Worm (Caenorhabditis elegans) whole organism, young adult: ENCODE results near the gene tpra-1.

Experiments used
- F39B2.1 ChIP-seq: fragments of 200-800 bp; sonication (Bioruptor generic); IDR thresholded peaks from 2 replicates; pipeline ENCODE4 v1.3.6; 2022; ENCODE audit warnings: missing genetic modification reagents, missing genetic modification characterization, missing compliant biosample characterization
- ama-1 ChIP-seq, 3 experiments: fragments of 150-350 bp in 1 of 3; sonication (generic microtip) in 2 of 3; optimal IDR thresholded peaks; 2 replicates each; lab custom pipeline; 2014 to 2018; ENCODE audit warnings: missing biosample characterization in 2 of 3, missing genetic modification characterization in 2 of 3, missing genetic modification reagents in 2 of 3
- him-1 ChIP-seq: sonication (generic microtip); optimal IDR thresholded peaks from 2 replicates; lab custom pipeline; 2016; ENCODE audit warnings: missing genotype, missing genetic modification reagents, missing genetic modification characterization, missing compliant biosample characterization
- hsf-1 ChIP-seq: fragments of 200-800 bp; sonication (Bioruptor generic); IDR thresholded peaks from 2 replicates; pipeline ENCODE4 v1.3.6; 2022; ENCODE audit warnings: missing genetic modification reagents, missing genetic modification characterization, missing compliant biosample characterization
- lir-1 ChIP-seq: fragments of 200-800 bp; sonication (Bioruptor generic); conservative IDR thresholded peaks from 2 replicates; pipeline ENCODE4 v1.3.6; 2022; ENCODE audit warnings: missing genetic modification reagents, missing genetic modification characterization, missing compliant biosample characterization
- mel-28 ChIP-seq: sonication (generic microtip); optimal IDR thresholded peaks from 2 replicates; lab custom pipeline; 2016; ENCODE audit warnings: borderline replicate concordance, mild to moderate bottlenecking, missing genetic modification characterization, missing compliant biosample characterization
- rpc-1 ChIP-seq, 2 experiments: fragments of 150-350 bp in 1 of 2; sonication (generic microtip) in 1 of 2; optimal IDR thresholded peaks; 2 replicates each; lab custom pipeline; 2014 to 2018; ENCODE audit warnings: missing biosample characterization in 1 of 2, missing genetic modification characterization in 1 of 2, missing genetic modification reagents in 1 of 2, missing genotype in 1 of 2
- snpc-4 ChIP-seq, 5 experiments: fragments of 150-350 bp in 1 of 5; sonication (generic microtip) in 4 of 5; optimal IDR thresholded peaks; 2 replicates each; lab custom pipeline; 2014 to 2018; ENCODE audit warnings: missing genetic modification characterization in 5 of 5, missing biosample characterization in 3 of 5, antibody characterized with exemption in 2 of 5, mild to moderate bottlenecking in 2 of 5, missing compliant biosample characterization in 2 of 5, missing genotype in 2 of 5, moderate library complexity in 2 of 5, missing genetic modification reagents in 1 of 5
- ztf-26 ChIP-seq: sonication (generic microtip); optimal IDR thresholded peaks from 2 replicates; lab custom pipeline; 2017; ENCODE audit warnings: missing genetic modification characterization, missing compliant biosample characterization
- ztf-6 ChIP-seq: fragments of 200-800 bp; sonication (Bioruptor generic); IDR thresholded peaks from 2 replicates; pipeline ENCODE4 v1.3.6; 2022; ENCODE audit warnings: missing genetic modification reagents, missing genetic modification characterization, missing compliant biosample characterization

DNA sequence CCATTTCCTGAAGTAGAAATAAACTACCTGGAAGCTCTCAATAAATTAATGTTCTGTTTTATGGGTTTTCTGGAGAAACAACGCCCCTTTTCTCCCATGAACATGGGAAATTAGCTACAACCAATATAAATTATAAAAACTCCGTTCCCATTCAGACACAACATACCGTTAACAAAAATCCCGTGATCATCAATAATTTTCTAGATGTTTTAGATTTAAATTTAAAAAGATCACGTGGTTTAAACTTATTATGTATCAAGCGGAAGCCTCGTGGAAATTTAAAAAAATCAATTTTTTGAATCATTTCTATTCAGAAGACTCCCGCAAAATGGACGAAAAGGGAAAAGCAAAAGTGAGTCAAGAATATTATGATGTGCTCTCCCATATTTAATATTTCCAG lies 9.6 kb downstream of the tpra-1 start, which contains the start of gene C53B4.2:
- no peak for TF ChIP-seq F39B2.1 (GFP tag; lab: Robert Waterston, UW)
- TF ChIP-seq ztf-26 (tag; lab: Kevin White, UChicago): no peak
- TF ChIP-seq snpc-4 (GFP tag; optimal IDR thresholded peaks at IDR 0.05; lab: Kevin White, UChicago): no peak
- TF ChIP-seq snpc-4 (tag; optimal IDR thresholded peaks at IDR 0.05; lab: Kevin White, UChicago): no peak
- TF ChIP-seq him-1 (tag; lab: Kevin White, UChicago): no peak
- no peak for TF ChIP-seq ama-1 (optimal IDR thresholded peaks at IDR 0.05; lab: Kevin White, UChicago)
- no peak for TF ChIP-seq ama-1 (GFP tag; optimal IDR thresholded peaks at IDR 0.05; lab: Kevin White, UChicago)
- TF ChIP-seq ztf-6 (GFP tag; lab: Robert Waterston, UW): no peak
- no peak for TF ChIP-seq mel-28
- TF ChIP-seq hsf-1: no peak
- no peak for TF ChIP-seq rpc-1 (optimal IDR thresholded peaks at IDR 0.05; lab: Kevin White, UChicago)
- no peak for TF ChIP-seq rpc-1 (tag; optimal IDR thresholded peaks at IDR 0.05; lab: Kevin White, UChicago)
- TF ChIP-seq lir-1 (GFP tag; lab: Robert Waterston, UW): no peak
